Worm (Caenorhabditis elegans) whole organism, L3 larva: Measurements from ENCODE around the gene Y56A3A.6.

ENCODE experiments used
- ZK546.5 ChIP-seq: sonication (generic microtip); optimal IDR thresholded peaks from 2 replicates; lab custom pipeline; 2017; ENCODE audit warnings: missing biosample characterization, missing genetic modification characterization
- ceh-16 ChIP-seq: sonication (generic microtip); optimal IDR thresholded peaks from 2 replicates; lab custom pipeline; 2017; ENCODE audit warnings: missing biosample characterization, missing genetic modification characterization
- ceh-82 ChIP-seq: fragments of 150-350 bp; optimal IDR thresholded peaks from 2 replicates; lab custom pipeline; 2014; ENCODE audit warnings: missing biosample characterization, missing genetic modification characterization
- ceh-9 ChIP-seq: sonication (generic microtip); optimal IDR thresholded peaks from 2 replicates; lab custom pipeline; 2018; ENCODE audit warnings: missing biosample characterization, missing genetic modification characterization
- lin-39 ChIP-seq: fragments of 150-350 bp; optimal IDR thresholded peaks from 2 replicates; lab custom pipeline; 2018; ENCODE audit warnings: missing biosample characterization, missing genetic modification reagents, missing genetic modification characterization
- mdl-1 ChIP-seq: fragments of 150-350 bp; optimal IDR thresholded peaks from 2 replicates; lab custom pipeline; 2014; ENCODE audit warnings: missing biosample characterization, missing genetic modification characterization
- nhr-12 ChIP-seq: fragments of 150-350 bp; optimal IDR thresholded peaks from 2 replicates; lab custom pipeline; 2014; ENCODE audit warnings: missing biosample characterization, missing genetic modification characterization
- nhr-25 ChIP-seq: sonication (generic microtip); optimal IDR thresholded peaks from 2 replicates; lab custom pipeline; 2017; ENCODE audit warnings: missing biosample characterization, missing genetic modification characterization
- nhr-76 ChIP-seq: fragments of 150-350 bp; sonication (generic microtip); optimal IDR thresholded peaks from 5 replicates; lab custom pipeline; 2014; ENCODE audit warnings: missing biosample characterization, missing genetic modification characterization
- nhr-77 ChIP-seq: fragments of 150-350 bp; optimal IDR thresholded peaks from 2 replicates; lab custom pipeline; 2014; ENCODE audit warnings: missing biosample characterization, missing genetic modification characterization
- pha-4 ChIP-seq: fragments of 150-350 bp; optimal IDR thresholded peaks from 2 replicates; lab custom pipeline; 2014; ENCODE audit warnings: missing biosample characterization, missing genetic modification reagents, missing genetic modification characterization
- sea-2 ChIP-seq: fragments of 150-350 bp; sonication (generic microtip); optimal IDR thresholded peaks from 4 replicates; lab custom pipeline; 2014; ENCODE audit warnings: missing biosample characterization, missing genetic modification reagents, missing genetic modification characterization
- skn-1 ChIP-seq: fragments of 150-350 bp; optimal IDR thresholded peaks from 2 replicates; lab custom pipeline; 2014; ENCODE audit warnings: missing biosample characterization, missing genetic modification characterization

ce11 chrIII:11898169-11898568 lies 19.6 kb upstream of the Y56A3A.6 start, which contains the start of gene tsen-2:
- TF ChIP-seq mdl-1 (tag; lab: Kevin White, UChicago) (no peak), pha-4 (tag; lab: Kevin White, UChicago) (no peak), nhr-77 (no peak), ceh-9 (tag; lab: Kevin White, UChicago) (no peak), ceh-82 (tag; lab: Kevin White, UChicago) (no peak), sea-2 (GFP tag; lab: Kevin White, UChicago) (no peak), ceh-16 (no peak), skn-1 (tag; lab: Kevin White, UChicago) (no peak), nhr-25 (tag; lab: Kevin White, UChicago) (no peak), lin-39 (tag; lab: Kevin White, UChicago) (no peak), nhr-76 (tag; lab: Kevin White, UChicago) (no peak), nhr-12 (tag; lab: Kevin White, UChicago) (no peak), ZK546.5 (no peak)
